Worm (Caenorhabditis elegans): ENCODE measurements around the gene C05C12.6.

C05C12.6 gene

ce11 chrIV:11248031-11248631 lies 6.9 kb upstream of the C05C12.6 start, which contains the start of gene C05C12.4:
Gene C05C12.4 (minus strand): TSS chrIV:11248081.
- TF ChIP-seq mab-5 (tag; optimal IDR thresholded peaks at IDR 0.05) = no peak
- no peak for TF ChIP-seq crh-2 (tag; optimal IDR thresholded peaks at IDR 0.05)
- TF ChIP-seq fos-1 (tag; optimal IDR thresholded peaks at IDR 0.05) = peak; percentile 76

ce11 chrIV:11247434-11247833 lies 6.2 kb upstream of the C05C12.6 start:
- no peak for TF ChIP-seq skn-1 (tag; optimal IDR thresholded peaks at IDR 0.05)

ce11 chrIV:11235755-11236154 lies 5.5 kb downstream of the C05C12.6 start:
- TF ChIP-seq nhr-23 (tag; optimal IDR thresholded peaks at IDR 0.05) (no peak), nhr-12 (tag; optimal IDR thresholded peaks at IDR 0.05) (no peak), nhr-6 (tag; optimal IDR thresholded peaks at IDR 0.05) (no peak), nhr-129 (tag; optimal IDR thresholded peaks at IDR 0.05) (no peak), sma-3 (GFP tag; optimal IDR thresholded peaks at IDR 0.05) (no peak), lin-39 (tag; optimal IDR thresholded peaks at IDR 0.05) (no peak), snpc-4 (tag; optimal IDR thresholded peaks at IDR 0.05) (no peak), ceh-82 (tag; optimal IDR thresholded peaks at IDR 0.05) (no peak), elt-3 (tag; optimal IDR thresholded peaks at IDR 0.05) (no peak), alr-1 (tag; optimal IDR thresholded peaks at IDR 0.05) (no peak), nhr-10 (tag; optimal IDR thresholded peaks at IDR 0.05) (no peak), skn-1 (tag; optimal IDR thresholded peaks at IDR 0.05) (no peak), dmd-4 (tag; optimal IDR thresholded peaks at IDR 0.05) (no peak), ZK546.5 (tag; optimal IDR thresholded peaks at IDR 0.05) (no peak), unc-62 (GFP tag; optimal IDR thresholded peaks at IDR 0.05) (no peak), nhr-11 (tag; optimal IDR thresholded peaks at IDR 0.05) (no peak)

ce11 chrIV:11231376-11231775 lies 9.9 kb downstream of the C05C12.6 start:
- TF ChIP-seq sma-9 (GFP tag; optimal IDR thresholded peaks at IDR 0.05) (no peak), sma-9 (tag; optimal IDR thresholded peaks at IDR 0.05) (no peak), lsy-2 (tag; optimal IDR thresholded peaks at IDR 0.05) (no peak), nhr-237 (tag; optimal IDR thresholded peaks at IDR 0.05) (no peak), unc-55 (GFP tag; optimal IDR thresholded peaks at IDR 0.05) (no peak), ZK546.5 (tag; optimal IDR thresholded peaks at IDR 0.05) (no peak), lin-13 (GFP tag; optimal IDR thresholded peaks at IDR 0.05) (no peak), blmp-1 (tag; optimal IDR thresholded peaks at IDR 0.05; ENCODE audit: insufficient read depth) (no peak), ceh-82 (tag; optimal IDR thresholded peaks at IDR 0.05) (no peak), ztf-11 (tag; optimal IDR thresholded peaks at IDR 0.05) (no peak), egl-27 (tag; optimal IDR thresholded peaks at IDR 0.05) (no peak), mbf-1 (tag; optimal IDR thresholded peaks at IDR 0.05) (no peak), fos-1 (tag; optimal IDR thresholded peaks at IDR 0.05) (no peak), nhr-21 (tag; optimal IDR thresholded peaks at IDR 0.05) (no peak), dmd-4 (tag; optimal IDR thresholded peaks at IDR 0.05) (no peak), Y55F3AM.14 (GFP tag; optimal IDR thresholded peaks at IDR 0.05) (no peak)

- TF ChIP-seq R02D3.7 (tag; optimal IDR thresholded peaks at IDR 0.05) (no peak), nhr-6 (tag; optimal IDR thresholded peaks at IDR 0.05) (no peak), unc-39 (tag; optimal IDR thresholded peaks at IDR 0.05) (no peak), zag-1 (tag; optimal IDR thresholded peaks at IDR 0.05) (no peak), sma-3 (GFP tag; optimal IDR thresholded peaks at IDR 0.05) (no peak), lin-11 (tag; optimal IDR thresholded peaks at IDR 0.05) (no peak)
Observed at ce11 chrIV:11230069-11230468, 11.2 kb downstream of the C05C12.6 start, which contains the start of gene best-7. Gene best-7 (minus strand): TSS chrIV:11230307.

- no peak for TF ChIP-seq fos-1 (tag; optimal IDR thresholded peaks at IDR 0.05)
- no peak for TF ChIP-seq mdl-1 (tag; optimal IDR thresholded peaks at IDR 0.05)
- no peak for TF ChIP-seq elt-3 (tag; optimal IDR thresholded peaks at IDR 0.05)
- TF ChIP-seq mab-5 (tag; optimal IDR thresholded peaks at IDR 0.05) = no peak
- no peak for TF ChIP-seq ztf-11 (tag; optimal IDR thresholded peaks at IDR 0.05)
- no peak for TF ChIP-seq aly-2 (tag; optimal IDR thresholded peaks at IDR 0.05)
- no peak for TF ChIP-seq unc-62 (GFP tag; optimal IDR thresholded peaks at IDR 0.05)
- no peak for TF ChIP-seq ceh-16 (tag; optimal IDR thresholded peaks at IDR 0.05)
- TF ChIP-seq elt-1 (tag; optimal IDR thresholded peaks at IDR 0.05) = no peak
- no peak for TF ChIP-seq sma-3 (GFP tag; optimal IDR thresholded peaks at IDR 0.05)
- no peak for TF ChIP-seq unc-39 (tag; optimal IDR thresholded peaks at IDR 0.05)
- no peak for TF ChIP-seq Y55F3AM.14 (GFP tag; optimal IDR thresholded peaks at IDR 0.05)
Observed at ce11 chrIV:11229013-11229412, 12.3 kb downstream of the C05C12.6 start.
